Fruit fly (Drosophila melanogaster) whole organism, embryonic: ENCODE measurements around the gene awd.

Experiments used
- Atf6 ChIP-seq: fragments of 200-800 bp; sonication (Bioruptor generic); IDR thresholded peaks from 2 replicates; pipeline ENCODE4 v1.3.6; 2022; ENCODE audit warnings: missing biosample characterization, missing genetic modification characterization
- BtbVII ChIP-seq: fragments of 200-800 bp; sonication (Bioruptor generic); optimal IDR thresholded peaks from 3 replicates; lab custom pipeline; 2017; ENCODE audit warnings: missing biosample characterization, mild to moderate bottlenecking, missing genetic modification characterization
- CG10959 ChIP-seq: fragments of 200-800 bp; sonication (Bioruptor generic); IDR thresholded peaks from 2 replicates; pipeline ENCODE4 v1.3.6; 2022; ENCODE audit warnings: missing biosample characterization, missing genetic modification characterization
- CG11247 ChIP-seq: fragments of 200-800 bp; sonication (Bioruptor generic); IDR thresholded peaks from 2 replicates; pipeline ENCODE4 v1.3.6; 2022; ENCODE audit warnings: missing biosample characterization, missing genetic modification characterization
- CG12391 ChIP-seq: fragments of 200-800 bp; sonication (Bioruptor generic); optimal IDR thresholded peaks from 3 replicates; lab custom pipeline; 2018; ENCODE audit warnings: missing biosample characterization, mild to moderate bottlenecking, missing genetic modification characterization, moderate library complexity
- CG13775 ChIP-seq: fragments of 200-800 bp; sonication (Bioruptor generic); optimal IDR thresholded peaks from 3 replicates; lab custom pipeline; 2017; ENCODE audit warnings: missing biosample characterization, mild to moderate bottlenecking, missing genetic modification characterization
- CG14667 ChIP-seq: fragments of 200-800 bp; sonication (Bioruptor generic); IDR thresholded peaks from 2 replicates; pipeline ENCODE4 v1.3.6; 2022; ENCODE audit warnings: missing biosample characterization, missing genetic modification characterization
- CG15011 ChIP-seq: fragments of 200-800 bp; sonication (Bioruptor generic); optimal IDR thresholded peaks from 3 replicates; lab custom pipeline; 2018; ENCODE audit warnings: missing biosample characterization, mild to moderate bottlenecking, missing genetic modification characterization
- CG1602 ChIP-seq: fragments of 200-800 bp; sonication (Bioruptor generic); optimal IDR thresholded peaks from 3 replicates; lab custom pipeline; 2016; ENCODE audit warnings: missing biosample characterization, missing genetic modification characterization
- CG16779 ChIP-seq: fragments of 200-800 bp; sonication (Bioruptor generic); IDR thresholded peaks from 2 replicates; pipeline ENCODE4 v1.3.6; 2022; ENCODE audit warnings: missing biosample characterization, missing genetic modification characterization
- CG17361 ChIP-seq: fragments of 200-800 bp; sonication (Bioruptor generic); IDR thresholded peaks from 3 replicates; pipeline ENCODE4 v1.3.6; 2022; ENCODE audit warnings: missing biosample characterization, missing genetic modification characterization
- CG17385 ChIP-seq: fragments of 200-800 bp; sonication (Bioruptor generic); optimal IDR thresholded peaks from 3 replicates; lab custom pipeline; 2018; ENCODE audit warnings: missing biosample characterization, mild to moderate bottlenecking, missing genetic modification characterization
- CG1832 ChIP-seq: fragments of 200-800 bp; sonication (Bioruptor generic); optimal IDR thresholded peaks from 2 replicates; lab custom pipeline; 2017; ENCODE audit warnings: missing biosample characterization, mild to moderate bottlenecking, missing genetic modification characterization, inconsistent platforms
- CG18599 ChIP-seq: fragments of 200-800 bp; sonication (Bioruptor generic); optimal IDR thresholded peaks from 3 replicates; lab custom pipeline; 2017; ENCODE audit warnings: missing biosample characterization, missing genetic modification characterization, mild to moderate bottlenecking, moderate library complexity, missing genetic modification reagents
- CG34376 ChIP-seq: fragments of 200-800 bp; sonication (Bioruptor generic); optimal IDR thresholded peaks from 2 replicates; lab custom pipeline; 2018; ENCODE audit warnings: missing biosample characterization, mild to moderate bottlenecking, missing genetic modification characterization
- CG3838 ChIP-seq: fragments of 200-800 bp; sonication (Bioruptor generic); optimal IDR thresholded peaks from 3 replicates; lab custom pipeline; 2016; ENCODE audit warnings: missing biosample characterization, missing genetic modification characterization
- CG4282 ChIP-seq: fragments of 200-800 bp; sonication (Bioruptor generic); optimal IDR thresholded peaks from 2 replicates; lab custom pipeline; 2016; ENCODE audit warnings: missing biosample characterization, missing genetic modification characterization
- CG43689 ChIP-seq: fragments of 200-800 bp; sonication (Bioruptor generic); IDR thresholded peaks from 2 replicates; pipeline ENCODE4 v1.3.6; 2022; ENCODE audit warnings: missing biosample characterization, missing genetic modification characterization
- CG5180 ChIP-seq: fragments of 200-800 bp; sonication (Bioruptor generic); optimal IDR thresholded peaks from 3 replicates; lab custom pipeline; 2017; ENCODE audit warnings: missing biosample characterization, missing genetic modification characterization, mild to moderate bottlenecking, moderate library complexity, missing genetic modification reagents
- CG6791 ChIP-seq: fragments of 200-800 bp; sonication (Bioruptor generic); IDR thresholded peaks from 3 replicates; pipeline ENCODE4 v1.3.6; 2022; ENCODE audit warnings: missing biosample characterization, missing genetic modification characterization; ENCODE audit not compliant: partially characterized antibody
- CG7928 ChIP-seq: fragments of 200-800 bp; sonication (Bioruptor generic); optimal IDR thresholded peaks from 2 replicates; lab custom pipeline; 2017; ENCODE audit warnings: missing biosample characterization, mild to moderate bottlenecking, missing genetic modification characterization
- CTCF ChIP-seq: fragments of 200-800 bp; sonication (Bioruptor generic); optimal IDR thresholded peaks from 2 replicates; lab custom pipeline; 2017; ENCODE audit warnings: missing biosample characterization, mild to moderate bottlenecking, missing genetic modification characterization, moderate library complexity
- Deaf1 ChIP-seq: fragments of 200-800 bp; optimal IDR thresholded peaks from 3 replicates; lab custom pipeline; 2019; ENCODE audit warnings: missing biosample characterization, mild to moderate bottlenecking, missing genetic modification characterization, moderate library complexity
- Dref ChIP-seq: fragments of 200-800 bp; sonication (Bioruptor generic); IDR thresholded peaks from 2 replicates; pipeline ENCODE4 v1.3.6; 2022; ENCODE audit warnings: missing biosample characterization, missing genetic modification characterization
- Fer3 ChIP-seq: fragments of 200-800 bp; sonication (Bioruptor generic); optimal IDR thresholded peaks from 2 replicates; lab custom pipeline; 2018; ENCODE audit warnings: missing biosample characterization, mild to moderate bottlenecking, missing genetic modification characterization, moderate library complexity
- Hmr ChIP-seq: fragments of 200-800 bp; sonication (Bioruptor generic); optimal IDR thresholded peaks from 3 replicates; lab custom pipeline; 2017; ENCODE audit warnings: mild to moderate bottlenecking, missing biosample characterization, missing genetic modification reagents, missing genetic modification characterization
- Ravus ChIP-seq: fragments of 200-800 bp; sonication (Bioruptor generic); IDR thresholded peaks from 2 replicates; pipeline ENCODE4 v1.3.6; 2022; ENCODE audit warnings: missing biosample characterization, missing genetic modification characterization
- Rfx ChIP-seq: fragments of 200-800 bp; sonication (Bioruptor generic); IDR thresholded peaks from 2 replicates; pipeline ENCODE4 v1.3.6; 2022; ENCODE audit warnings: missing biosample characterization, missing genetic modification characterization
- Sry-δ ChIP-seq: fragments of 200-800 bp; sonication (Bioruptor generic); optimal IDR thresholded peaks from 2 replicates; lab custom pipeline; 2016; ENCODE audit warnings: missing biosample characterization, missing genetic modification characterization
- Taf1 ChIP-seq: fragments of 200-800 bp; sonication (Bioruptor generic); IDR thresholded peaks from 2 replicates; pipeline ENCODE4 v1.3.6; 2022; ENCODE audit warnings: missing biosample characterization, missing genetic modification characterization
- ap ChIP-seq: fragments of 200-800 bp; sonication (Bioruptor generic); IDR thresholded peaks from 2 replicates; pipeline ENCODE4 v1.3.6; 2022; ENCODE audit warnings: missing biosample characterization, missing genetic modification characterization
- ash1 ChIP-seq: fragments of 200-800 bp; sonication (Bioruptor generic); optimal IDR thresholded peaks from 2 replicates; lab custom pipeline; 2018; ENCODE audit warnings: missing biosample characterization, mild to moderate bottlenecking, missing genetic modification characterization
- cas ChIP-seq: fragments of 200-800 bp; sonication (Bioruptor generic); IDR thresholded peaks from 2 replicates; pipeline ENCODE4 v1.3.6; 2022; ENCODE audit warnings: missing biosample characterization, missing genetic modification characterization
- dan ChIP-seq: fragments of 200-800 bp; sonication (Bioruptor generic); IDR thresholded peaks from 2 replicates; pipeline ENCODE4 v1.3.6; 2022; ENCODE audit warnings: missing biosample characterization, missing genetic modification characterization
- dmrt11E ChIP-seq: fragments of 200-800 bp; sonication (Bioruptor generic); optimal IDR thresholded peaks from 3 replicates; lab custom pipeline; 2018; ENCODE audit warnings: missing biosample characterization, mild to moderate bottlenecking, missing genetic modification characterization, moderate library complexity
- dmrt99B ChIP-seq: fragments of 200-800 bp; sonication (Bioruptor generic); optimal IDR thresholded peaks from 2 replicates; lab custom pipeline; 2018; ENCODE audit warnings: missing biosample characterization, mild to moderate bottlenecking, missing genetic modification characterization, moderate library complexity
- fd64A ChIP-seq: fragments of 200-800 bp; sonication (Bioruptor generic); optimal IDR thresholded peaks from 3 replicates; lab custom pipeline; 2018; ENCODE audit warnings: missing biosample characterization, mild to moderate bottlenecking, missing genetic modification characterization
- gem ChIP-seq: fragments of 200-800 bp; sonication (Bioruptor generic); optimal IDR thresholded peaks from 2 replicates; lab custom pipeline; 2019; ENCODE audit warnings: missing biosample characterization, mild to moderate bottlenecking, missing genetic modification characterization, moderate library complexity
- gfzf ChIP-seq: fragments of 200-800 bp; sonication (Bioruptor generic); optimal IDR thresholded peaks from 2 replicates; lab custom pipeline; 2016; ENCODE audit warnings: missing biosample characterization, mild to moderate bottlenecking, missing genetic modification characterization, moderate library complexity
- grau ChIP-seq: fragments of 200-800 bp; optimal IDR thresholded peaks from 3 replicates; lab custom pipeline; 2019; ENCODE audit warnings: missing biosample characterization, mild to moderate bottlenecking, missing genetic modification characterization, moderate library complexity
- gro ChIP-seq: fragments of 200-800 bp; sonication (Bioruptor generic); optimal IDR thresholded peaks from 2 replicates; lab custom pipeline; 2016; ENCODE audit warnings: missing biosample characterization, missing genetic modification characterization
- jumu ChIP-seq: fragments of 200-800 bp; sonication (Bioruptor generic); optimal IDR thresholded peaks from 3 replicates; lab custom pipeline; 2016; ENCODE audit warnings: missing biosample characterization, missing genetic modification characterization
- nau ChIP-seq: fragments of 200-800 bp; sonication (Bioruptor generic); optimal IDR thresholded peaks from 3 replicates; lab custom pipeline; 2017; ENCODE audit warnings: missing biosample characterization, mild to moderate bottlenecking, missing genetic modification characterization, missing genetic modification reagents
- pho ChIP-seq: fragments of 200-800 bp; sonication (Bioruptor generic); optimal IDR thresholded peaks from 2 replicates; lab custom pipeline; 2016; ENCODE audit warnings: missing biosample characterization, missing genetic modification characterization
- tll ChIP-seq, 2 experiments: fragments of 200-800 bp in 1 of 2; fragments of >200 bp in 1 of 2; sonication (Bioruptor generic) in 1 of 2; optimal IDR thresholded peaks; 2 replicates each; lab custom pipeline; 2017 to 2019; ENCODE audit warnings: missing biosample characterization in 2 of 2, missing genetic modification characterization in 2 of 2, mild to moderate bottlenecking in 1 of 2, moderate library complexity in 1 of 2
- tna ChIP-seq: fragments of 200-800 bp; sonication (Bioruptor generic); IDR thresholded peaks from 2 replicates; pipeline ENCODE4 v1.3.6; 2022; ENCODE audit warnings: missing biosample characterization, missing genetic modification characterization; ENCODE audit not compliant: partially characterized antibody
- unc-4 ChIP-seq: fragments of 200-800 bp; sonication (Bioruptor generic); IDR thresholded peaks from 2 replicates; pipeline ENCODE4 v1.3.6; 2022; ENCODE audit warnings: missing biosample characterization, missing genetic modification characterization; ENCODE audit not compliant: partially characterized antibody
- unpg ChIP-seq: fragments of 200-800 bp; sonication (Bioruptor generic); optimal IDR thresholded peaks from 3 replicates; lab custom pipeline; 2018; ENCODE audit warnings: missing biosample characterization, mild to moderate bottlenecking, missing genetic modification characterization, moderate library complexity
- vnd ChIP-seq: fragments of 200-800 bp; sonication (Bioruptor generic); IDR thresholded peaks from 3 replicates; pipeline ENCODE4 v1.3.6; 2022; ENCODE audit warnings: missing biosample characterization, missing genetic modification characterization; ENCODE audit not compliant: partially characterized antibody
- wdn ChIP-seq: fragments of 200-800 bp; sonication (Bioruptor generic); IDR thresholded peaks from 2 replicates; pipeline ENCODE4 v1.3.6; 2022; ENCODE audit warnings: missing biosample characterization, missing genetic modification characterization

Gene awd

DNA sequence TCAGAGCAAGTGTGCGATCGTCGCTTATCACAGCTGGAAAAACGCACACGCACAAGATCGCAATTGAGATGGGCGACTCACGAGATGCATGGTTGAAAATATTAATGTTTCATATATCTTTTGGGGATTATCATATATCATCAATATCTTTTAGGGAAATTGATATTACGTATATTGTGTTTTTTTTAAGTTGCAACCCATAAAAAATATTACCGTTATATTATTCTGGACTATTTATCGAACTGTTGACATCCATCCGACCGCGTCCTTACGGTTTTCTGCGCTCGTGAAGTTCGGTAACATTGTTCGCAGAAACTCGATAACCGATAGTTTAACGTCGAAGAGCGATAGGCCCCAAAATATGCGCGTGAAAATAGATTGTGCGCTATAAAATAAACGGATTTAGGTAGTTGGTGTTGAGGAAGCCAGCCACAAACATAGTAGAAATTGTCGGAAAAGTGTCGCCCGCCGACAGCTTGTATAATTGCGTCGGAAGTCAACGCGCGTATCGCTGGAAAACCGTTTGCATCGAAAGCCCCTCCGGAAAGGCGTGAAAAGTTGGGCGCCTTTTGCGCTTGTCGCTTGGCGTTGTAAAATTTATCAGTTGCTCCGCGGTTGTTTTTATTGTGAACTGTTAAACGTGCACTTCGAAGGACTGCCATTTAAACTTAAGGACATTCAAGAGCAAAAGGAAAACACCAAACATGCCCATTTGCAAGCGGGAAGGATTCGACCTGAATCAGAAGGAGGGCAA, 48.0 kb upstream of the awd start, which contains the start of the genes Mccc1 and Acf (continued):
- TF ChIP-seq unc-4 (GFP tag; lab: Robert Waterston, UW) (peak; percentile 57; the same call in 1 of the 2 replicates), CG34376 (GFP tag; lab: Kevin White, UChicago) (no peak), dan (GFP tag; lab: Robert Waterston, UW) (no peak), CG17385 (GFP tag; lab: Kevin White, UChicago) (no peak), CG11247 (0 out of 2 replicates have a peak, but pooled peaks have one; percentile 30), gem (tag; lab: Kevin White, UChicago) (no peak), CG16779 (GFP tag; lab: Robert Waterston, UW) (no peak), Dref (GFP tag; lab: Robert Waterston, UW) (peak; percentile 71), wdn (GFP tag; lab: Robert Waterston, UW) (peak; percentile 45; the same call in 1 of the 2 replicates), dmrt11E (tag; lab: Kevin White, UChicago) (no peak), gro (GFP tag; lab: Kevin White, UChicago) (no peak), Fer3 (no peak), Atf6 (no peak), CG43689 (GFP tag; lab: Robert Waterston, UW) (no peak), CG10959 (GFP tag; lab: Robert Waterston, UW) (no peak), CG1832 (GFP tag; lab: Kevin White, UChicago) (no peak), Ravus (GFP tag; lab: Robert Waterston, UW) (no peak), CG4282 (GFP tag; lab: Kevin White, UChicago) (no peak), CG18599 (GFP tag; lab: Kevin White, UChicago) (no peak), CTCF (GFP tag; lab: Kevin White, UChicago) (no peak), vnd (GFP tag; lab: Robert Waterston, UW) (peak; percentile 51), fd64A (GFP tag; lab: Kevin White, UChicago) (no peak), tll (GFP tag; optimal IDR thresholded peaks at IDR 0.05; lab: Kevin White, UChicago) (no peak), grau (tag; lab: Kevin White, UChicago) (no peak), unpg (no peak), CG12391 (tag; lab: Kevin White, UChicago) (no peak), nau (GFP tag; lab: Kevin White, UChicago) (no peak), CG14667 (GFP tag; lab: Robert Waterston, UW) (no peak), CG6791 (GFP tag; lab: Robert Waterston, UW) (peak; percentile 68; the same call in 2 of the 3 replicates), jumu (GFP tag; lab: Kevin White, UChicago) (peak; percentile 31), Sry-δ (GFP tag; lab: Kevin White, UChicago) (peak; percentile 83), Taf1 (no peak), CG15011 (GFP tag; lab: Kevin White, UChicago) (no peak), pho (GFP tag; lab: Kevin White, UChicago) (no peak), ash1 (no peak), tna (GFP tag; lab: Robert Waterston, UW) (no peak), Hmr (GFP tag; lab: Kevin White, UChicago) (no peak), CG13775 (GFP tag; lab: Kevin White, UChicago) (peak; percentile 27), dmrt99B (tag; lab: Kevin White, UChicago) (no peak), CG1602 (GFP tag; lab: Kevin White, UChicago) (peak; percentile 17), Deaf1 (tag; lab: Kevin White, UChicago) (no peak), Rfx (GFP tag; lab: Robert Waterston, UW) (peak; percentile 60), gfzf (GFP tag; lab: Kevin White, UChicago) (peak; percentile 84), CG5180 (GFP tag; lab: Kevin White, UChicago) (no peak), ap (GFP tag; lab: Robert Waterston, UW) (no peak), BtbVII (GFP tag; lab: Kevin White, UChicago) (no peak), CG17361 (GFP tag; lab: Robert Waterston, UW) (peak; percentile 91; the same call in 2 of the 3 replicates), cas (GFP tag; lab: Robert Waterston, UW) (no peak), CG7928 (GFP tag; lab: Kevin White, UChicago) (no peak), CG3838 (GFP tag; lab: Kevin White, UChicago) (no peak)
